Worm (Caenorhabditis elegans) whole organism, L4 larva: ENCODE measurements around the gene F56A8.3.

ENCODE experiments used
- D1046.2 ChIP-seq: fragments of 200-800 bp; sonication (Bioruptor generic); IDR thresholded peaks from 2 replicates; pipeline ENCODE4 v1.3.6; 2022; ENCODE audit warnings: missing genetic modification characterization, missing compliant biosample characterization
- attf-4 ChIP-seq: sonication (generic microtip); optimal IDR thresholded peaks from 3 replicates; lab custom pipeline; 2017; ENCODE audit warnings: missing biosample characterization, missing genetic modification characterization
- ceh-20 ChIP-seq: fragments of 200-800 bp; sonication (Bioruptor generic); IDR thresholded peaks from 2 replicates; pipeline ENCODE4 v1.3.6; 2022; ENCODE audit warnings: missing genetic modification reagents, missing genetic modification characterization, missing compliant biosample characterization
- ces-1 ChIP-seq: fragments of 150-350 bp; sonication (generic microtip); optimal IDR thresholded peaks from 4 replicates; lab custom pipeline; 2014; ENCODE audit warnings: missing biosample characterization, missing genetic modification reagents, missing genetic modification characterization
- fos-1 ChIP-seq: fragments of 150-350 bp; optimal IDR thresholded peaks from 2 replicates; lab custom pipeline; 2014; ENCODE audit warnings: missing biosample characterization, missing genetic modification characterization
- hlh-30 ChIP-seq: sonication (generic microtip); optimal IDR thresholded peaks from 2 replicates; lab custom pipeline; 2017; ENCODE audit warnings: antibody characterized with exemption, mild to moderate bottlenecking, missing genetic modification characterization, missing compliant biosample characterization; ENCODE audit not compliant: insufficient read depth
- mep-1 ChIP-seq: fragments of 150-350 bp; sonication (generic microtip); optimal IDR thresholded peaks from 3 replicates; lab custom pipeline; 2014; ENCODE audit warnings: missing biosample characterization, missing genetic modification characterization
- nhr-25 ChIP-seq: sonication (generic microtip); optimal IDR thresholded peaks from 2 replicates; lab custom pipeline; 2017; ENCODE audit warnings: missing genetic modification characterization, mild to moderate bottlenecking, missing compliant biosample characterization, antibody characterized with exemption, moderate library complexity, borderline replicate concordance; ENCODE audit not compliant: insufficient read depth
- nhr-28 ChIP-seq: fragments of 150-350 bp; optimal IDR thresholded peaks from 2 replicates; lab custom pipeline; 2014; ENCODE audit warnings: missing biosample characterization, missing genetic modification characterization
- sdz-12 ChIP-seq: fragments of 200-800 bp; sonication (Bioruptor generic); optimal IDR thresholded peaks from 2 replicates; lab custom pipeline; 2018; ENCODE audit warnings: mild to moderate bottlenecking, missing genetic modification characterization, missing compliant biosample characterization
- unc-39 ChIP-seq: sonication (generic microtip); optimal IDR thresholded peaks from 2 replicates; lab custom pipeline; 2017; ENCODE audit warnings: missing biosample characterization, missing genetic modification characterization
- unc-62 ChIP-seq, 3 experiments: fragments of 150-350 bp in 1 of 3; sonication (generic microtip); optimal IDR thresholded peaks in 2 of 3; peaks in 1 of 3; 1 replicate in 1 of 3; 2 replicates in 2 of 3; lab custom pipeline; 2014 to 2017; ENCODE audit warnings: missing biosample characterization in 3 of 3, missing genetic modification characterization in 3 of 3, missing genetic modification reagents in 3 of 3, missing genotype in 1 of 3
- ztf-11 ChIP-seq: fragments of 150-350 bp; optimal IDR thresholded peaks from 2 replicates; lab custom pipeline; 2014; ENCODE audit warnings: missing biosample characterization, missing genetic modification characterization
- ztf-7 ChIP-seq: fragments of 150-350 bp; optimal IDR thresholded peaks from 2 replicates; lab custom pipeline; 2014; ENCODE audit warnings: missing biosample characterization, missing genetic modification characterization

- TF ChIP-seq attf-4 (tag; lab: Kevin White, UChicago) (no peak), mep-1 (tag; lab: Kevin White, UChicago) (no peak), sdz-12 (GFP tag; lab: Kevin White, UChicago) (no peak), nhr-28 (no peak), hlh-30 (tag; lab: Kevin White, UChicago) (no peak), fos-1 (tag; lab: Kevin White, UChicago) (no peak), unc-39 (no peak), ztf-7 (tag; lab: Kevin White, UChicago) (no peak), unc-62 (GFP tag; optimal IDR thresholded peaks at IDR 0.05 in 1 of 2; lab: Kevin White, UChicago) (peak in 1 of 2 experiments; percentile 28), unc-62 (tag; optimal IDR thresholded peaks at IDR 0.05; lab: Kevin White, UChicago) (no peak), ceh-20 (GFP tag; lab: Robert Waterston, UW) (no peak), nhr-25 (tag; lab: Kevin White, UChicago) (no peak), D1046.2 (no peak), ztf-11 (tag; lab: Kevin White, UChicago) (no peak), ces-1 (GFP tag; lab: Kevin White, UChicago) (no peak)
Measured at ce11 chrIII:13267046-13267445, 10.4 kb downstream of the F56A8.3 start.
